Worm (Caenorhabditis elegans): ENCODE results near the gene C17B7.8.
"Not testable (repeated sequence)": the region's sequence is repeated elsewhere in the genome, so short reads cannot be mapped to it uniquely, and the experiment has no call there.

C17B7.8 gene

ce11 chrV:3324178-3324577, at the start of gene C17B7.8:
C17B7.8 (minus strand) TSS chrV:3324278.
- no peak for TF ChIP-seq tab-1 (GFP tag; IDR thresholded peaks at IDR 0.05)
- TF ChIP-seq ztf-23 (GFP tag; IDR thresholded peaks at IDR 0.05): no peak
- no peak for TF ChIP-seq klf-2 (GFP tag; conservative IDR thresholded peaks at IDR 0.05)
- TF ChIP-seq ztf-29 (GFP tag; IDR thresholded peaks at IDR 0.05): no peak
- no peak for TF ChIP-seq cog-1 (tag; optimal IDR thresholded peaks at IDR 0.05)
- no peak for TF ChIP-seq flt-1 (GFP tag; IDR thresholded peaks at IDR 0.05)
- TF ChIP-seq T22C8.4 (GFP tag; IDR thresholded peaks at IDR 0.05): no peak
- TF ChIP-seq med-1 (GFP tag; optimal IDR thresholded peaks at IDR 0.05; ENCODE audit: insufficient read depth): no peak
- no peak for TF ChIP-seq ref-1 (GFP tag; conservative IDR thresholded peaks at IDR 0.05)

- no peak for TF ChIP-seq klf-2 (GFP tag; conservative IDR thresholded peaks at IDR 0.05)
- TF ChIP-seq ref-1 (GFP tag; conservative IDR thresholded peaks at IDR 0.05): no peak
- no peak for TF ChIP-seq ztf-23 (GFP tag; IDR thresholded peaks at IDR 0.05)
- TF ChIP-seq ztf-29 (GFP tag; IDR thresholded peaks at IDR 0.05): no peak
- TF ChIP-seq tab-1 (GFP tag; IDR thresholded peaks at IDR 0.05): no peak
- TF ChIP-seq flt-1 (GFP tag; IDR thresholded peaks at IDR 0.05): no peak
- no peak for TF ChIP-seq cog-1 (tag; optimal IDR thresholded peaks at IDR 0.05)
- no peak for TF ChIP-seq T22C8.4 (GFP tag; IDR thresholded peaks at IDR 0.05)
These were observed 48.6 kb upstream of the C17B7.8 start, which contains the start of gene srx-121 for ce11 chrV:3372673-3373072. srx-121 (minus strand) TSS chrV:3372773.

- not testable (repeated sequence) for TF ChIP-seq flt-1 (GFP tag; IDR thresholded peaks at IDR 0.05); ref-1 (GFP tag; conservative IDR thresholded peaks at IDR 0.05); klf-2 (GFP tag; conservative IDR thresholded peaks at IDR 0.05)
These were observed 43.7 kb upstream of the C17B7.8 start, which contains the start of gene C04E12.2 for ce11 chrV:3367773-3368172. C04E12.2 (plus strand) TSS chrV:3368073.

ce11 chrV:3362475-3362874, 38.4 kb upstream of the C17B7.8 start, which contains the start of gene C04E12.4:
C04E12.4 (plus strand) TSS chrV:3362775.
- TF ChIP-seq flt-1 (GFP tag; IDR thresholded peaks at IDR 0.05): no peak
- no peak for TF ChIP-seq tab-1 (GFP tag; IDR thresholded peaks at IDR 0.05)
- TF ChIP-seq klf-2 (GFP tag; conservative IDR thresholded peaks at IDR 0.05): no peak
- no peak for TF ChIP-seq ztf-29 (GFP tag; IDR thresholded peaks at IDR 0.05)
- no peak for TF ChIP-seq ref-1 (GFP tag; conservative IDR thresholded peaks at IDR 0.05)
- TF ChIP-seq cog-1 (tag; optimal IDR thresholded peaks at IDR 0.05): no peak
- no peak for TF ChIP-seq ztf-23 (GFP tag; IDR thresholded peaks at IDR 0.05)
- TF ChIP-seq med-1 (GFP tag; optimal IDR thresholded peaks at IDR 0.05; ENCODE audit: insufficient read depth): no peak
- TF ChIP-seq T22C8.4 (GFP tag; IDR thresholded peaks at IDR 0.05): no peak

DNA sequence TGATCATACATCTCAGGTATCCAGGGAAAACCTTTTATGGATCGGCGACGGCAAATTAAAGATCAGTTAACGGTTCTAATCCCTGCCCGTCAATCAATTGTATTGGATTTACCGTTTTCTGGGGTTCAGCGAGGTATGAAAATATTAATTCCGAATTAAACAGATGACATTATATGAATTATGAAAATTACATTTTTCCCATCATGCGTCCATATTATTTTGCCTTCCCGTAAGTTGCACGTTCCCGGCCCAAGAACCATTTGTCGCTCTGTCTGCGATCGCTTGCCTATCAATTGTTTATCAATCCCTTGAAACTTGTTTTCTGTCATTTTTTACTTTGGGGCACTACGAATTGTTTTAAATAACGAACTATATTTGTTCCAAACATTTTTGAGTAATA, 37.6 kb upstream of the C17B7.8 start:
- no peak for TF ChIP-seq med-1 (GFP tag; optimal IDR thresholded peaks at IDR 0.05; ENCODE audit: insufficient read depth)
- no peak for TF ChIP-seq klf-2 (GFP tag; conservative IDR thresholded peaks at IDR 0.05)
- no peak for TF ChIP-seq tab-1 (GFP tag; IDR thresholded peaks at IDR 0.05)
- TF ChIP-seq ztf-29 (GFP tag; IDR thresholded peaks at IDR 0.05): no peak
- TF ChIP-seq ztf-23 (GFP tag; IDR thresholded peaks at IDR 0.05): no peak
- no peak for TF ChIP-seq ref-1 (GFP tag; conservative IDR thresholded peaks at IDR 0.05)
- no peak for TF ChIP-seq T22C8.4 (GFP tag; IDR thresholded peaks at IDR 0.05)
- TF ChIP-seq flt-1 (GFP tag; IDR thresholded peaks at IDR 0.05): no peak
- TF ChIP-seq cog-1 (tag; optimal IDR thresholded peaks at IDR 0.05): no peak

- TF ChIP-seq klf-2 (GFP tag; conservative IDR thresholded peaks at IDR 0.05) (no peak), ztf-23 (GFP tag; IDR thresholded peaks at IDR 0.05) (no peak), flt-1 (GFP tag; IDR thresholded peaks at IDR 0.05) (no peak)
These were observed 34.2 kb upstream of the C17B7.8 start, which contains the start of gene C04E12.5 for ce11 chrV:3358267-3358666. C04E12.5 (plus strand) TSS chrV:3358567.

DNA sequence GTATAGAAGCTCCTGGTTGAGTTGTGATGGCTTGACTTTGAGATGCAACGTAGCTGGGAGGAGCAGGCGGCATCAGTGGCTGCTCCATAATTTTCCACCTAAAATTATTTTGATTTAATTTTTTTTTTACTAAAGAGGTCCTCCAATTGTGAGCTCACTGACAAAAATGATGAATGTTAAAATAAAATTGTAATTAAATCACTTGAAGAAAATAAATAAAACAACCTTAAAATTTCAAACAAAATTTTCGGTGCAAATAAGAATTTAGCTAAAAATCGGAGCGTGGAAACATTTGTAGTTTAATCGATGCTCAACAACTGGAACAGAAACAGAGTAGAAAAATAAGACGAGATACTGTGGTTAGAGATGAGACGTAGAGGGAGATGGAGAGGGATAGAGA, 33.0 kb upstream of the C17B7.8 start, which contains the start of gene scrm-3:
scrm-3 (minus strand) TSS at position 101 of the 400 bp plus-strand sequence.
- TF ChIP-seq cog-1 (tag; optimal IDR thresholded peaks at IDR 0.05) (no peak), klf-2 (GFP tag; conservative IDR thresholded peaks at IDR 0.05) (no peak), ztf-29 (GFP tag; IDR thresholded peaks at IDR 0.05) (no peak), T22C8.4 (GFP tag; IDR thresholded peaks at IDR 0.05) (no peak), med-1 (GFP tag; optimal IDR thresholded peaks at IDR 0.05; ENCODE audit: insufficient read depth) (no peak), ztf-23 (GFP tag; IDR thresholded peaks at IDR 0.05) (no peak), ref-1 (GFP tag; conservative IDR thresholded peaks at IDR 0.05) (no peak), tab-1 (GFP tag; IDR thresholded peaks at IDR 0.05) (no peak), flt-1 (GFP tag; IDR thresholded peaks at IDR 0.05) (no peak)

DNA sequence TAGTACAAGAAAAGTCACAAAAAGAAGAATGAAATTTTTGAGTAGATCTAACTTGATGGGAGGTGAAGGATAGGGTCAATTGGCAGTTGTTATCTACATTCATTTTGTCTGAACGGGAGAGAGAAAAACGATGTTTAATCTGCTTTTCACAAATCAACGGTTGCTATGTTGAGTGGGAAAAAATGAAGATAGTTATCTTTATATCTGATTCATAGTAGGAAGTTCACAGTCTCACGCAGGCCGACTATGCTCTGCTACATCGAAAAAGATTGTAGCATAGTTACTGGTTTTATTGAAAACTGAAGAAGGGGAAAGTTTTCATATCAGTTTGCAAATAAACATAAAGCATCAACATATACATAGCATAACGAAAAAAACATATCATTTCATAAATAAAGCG, 31.5 kb upstream of the C17B7.8 start:
- TF ChIP-seq med-1 (GFP tag; optimal IDR thresholded peaks at IDR 0.05; ENCODE audit: insufficient read depth) (no peak), ref-1 (GFP tag; conservative IDR thresholded peaks at IDR 0.05) (no peak), ztf-29 (GFP tag; IDR thresholded peaks at IDR 0.05) (no peak), ztf-23 (GFP tag; IDR thresholded peaks at IDR 0.05) (no peak), klf-2 (GFP tag; conservative IDR thresholded peaks at IDR 0.05) (no peak), flt-1 (GFP tag; IDR thresholded peaks at IDR 0.05) (no peak), T22C8.4 (GFP tag; IDR thresholded peaks at IDR 0.05) (no peak), tab-1 (GFP tag; IDR thresholded peaks at IDR 0.05) (no peak), cog-1 (tag; optimal IDR thresholded peaks at IDR 0.05) (no peak)

DNA sequence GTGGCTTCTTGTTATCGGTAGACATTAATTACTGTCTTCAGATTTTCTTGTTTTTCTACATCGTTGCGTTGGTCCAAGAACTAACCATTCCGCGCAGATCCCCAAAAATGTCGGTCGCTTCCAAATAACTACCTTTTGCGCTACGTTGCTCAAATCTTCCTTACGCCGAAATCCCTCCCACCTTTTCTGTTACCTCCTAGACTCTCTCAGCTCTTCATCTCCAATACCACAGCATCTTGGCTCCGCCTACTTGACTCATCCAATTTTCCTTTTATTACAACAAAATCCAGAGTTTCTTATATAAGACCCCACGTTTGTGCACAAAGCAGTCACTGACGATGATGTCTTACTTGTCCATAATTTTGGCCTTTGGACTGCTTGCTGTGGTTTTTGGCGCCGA, 28.8 kb upstream of the C17B7.8 start, which contains the start of gene C17B7.12:
C17B7.12 (plus strand) TSS at position 301 of the 400 bp plus-strand sequence.
- no peak for TF ChIP-seq ref-1 (GFP tag; conservative IDR thresholded peaks at IDR 0.05)
- TF ChIP-seq klf-2 (GFP tag; conservative IDR thresholded peaks at IDR 0.05): no peak
- TF ChIP-seq med-1 (GFP tag; optimal IDR thresholded peaks at IDR 0.05; ENCODE audit: insufficient read depth): no peak
- TF ChIP-seq tab-1 (GFP tag; IDR thresholded peaks at IDR 0.05): no peak
- TF ChIP-seq cog-1 (tag; optimal IDR thresholded peaks at IDR 0.05): no peak
- TF ChIP-seq T22C8.4 (GFP tag; IDR thresholded peaks at IDR 0.05): no peak
- no peak for TF ChIP-seq ztf-23 (GFP tag; IDR thresholded peaks at IDR 0.05)
- TF ChIP-seq ztf-29 (GFP tag; IDR thresholded peaks at IDR 0.05): no peak
- TF ChIP-seq flt-1 (GFP tag; IDR thresholded peaks at IDR 0.05): no peak

DNA sequence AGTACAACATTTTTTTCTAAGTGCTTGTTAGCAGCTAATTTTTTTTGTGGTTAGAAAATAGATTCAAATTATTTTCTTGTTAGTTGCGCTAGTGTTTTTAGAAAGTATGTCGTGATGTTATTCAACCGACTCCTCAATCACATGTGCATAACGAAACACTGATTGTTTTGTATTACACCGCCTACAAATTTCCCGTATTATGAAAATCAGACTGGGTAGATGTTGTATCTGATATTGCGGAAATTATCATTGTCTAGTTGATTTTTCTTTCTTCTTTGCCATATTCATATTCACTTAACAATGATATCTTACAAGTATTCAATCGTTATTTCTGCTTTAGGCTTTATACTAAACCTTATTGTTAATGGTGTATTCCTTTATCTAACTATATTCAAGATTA, 27.2 kb upstream of the C17B7.8 start, which contains the start of gene str-63:
str-63 (plus strand) TSS at position 301 of the 400 bp plus-strand sequence.
- TF ChIP-seq klf-2 (GFP tag; conservative IDR thresholded peaks at IDR 0.05) (no peak), ref-1 (GFP tag; conservative IDR thresholded peaks at IDR 0.05) (no peak)

Measured in whole organism, midembryonic.